Worm (Caenorhabditis elegans) whole organism, young adult: ENCODE results near the gene dod-19.

Experiments
- B0035.1 ChIP-seq: sonication (generic microtip); optimal IDR thresholded peaks from 2 replicates; lab custom pipeline; 2016; ENCODE audit warnings: missing genetic modification characterization, mild to moderate bottlenecking, missing compliant biosample characterization, missing genotype, missing genetic modification reagents
- C06A6.2 ChIP-seq: fragments of 200-800 bp; sonication (Bioruptor generic); conservative IDR thresholded peaks from 2 replicates; pipeline ENCODE4 v1.3.6; 2022; ENCODE audit warnings: missing genetic modification characterization, missing compliant biosample characterization
- C17E4.6 ChIP-seq: fragments of 200-800 bp; sonication (Bioruptor generic); IDR thresholded peaks from 2 replicates; pipeline ENCODE4 v1.3.6; 2022; ENCODE audit warnings: missing genetic modification reagents, missing genetic modification characterization, missing compliant biosample characterization
- D2030.7 ChIP-seq: fragments of 200-800 bp; sonication (Bioruptor generic); IDR thresholded peaks from 2 replicates; pipeline ENCODE4 v1.3.6; 2022; ENCODE audit warnings: missing genetic modification reagents, missing genetic modification characterization, missing compliant biosample characterization
- F10E7.11 ChIP-seq: sonication (generic microtip); optimal IDR thresholded peaks from 2 replicates; lab custom pipeline; 2017; ENCODE audit warnings: mild to moderate bottlenecking, missing genetic modification characterization, moderate library complexity, missing compliant biosample characterization
- F23B12.7 ChIP-seq: sonication (generic microtip); optimal IDR thresholded peaks from 2 replicates; lab custom pipeline; 2017; ENCODE audit warnings: missing genetic modification characterization, mild to moderate bottlenecking, missing compliant biosample characterization, antibody characterized with exemption, moderate library complexity; ENCODE audit not compliant: insufficient read depth
- F33H1.4 ChIP-seq: fragments of 200-800 bp; sonication (Bioruptor generic); IDR thresholded peaks from 2 replicates; pipeline ENCODE4 v1.3.6; 2022; ENCODE audit warnings: missing genetic modification reagents, missing genetic modification characterization, missing compliant biosample characterization
- F52B5.7 ChIP-seq: sonication (generic microtip); optimal IDR thresholded peaks from 2 replicates; lab custom pipeline; 2016; ENCODE audit warnings: mild to moderate bottlenecking, missing genetic modification characterization, missing compliant biosample characterization
- K11D2.4 ChIP-seq: fragments of 200-800 bp; sonication (Bioruptor generic); IDR thresholded peaks from 2 replicates; pipeline ENCODE4 v1.3.6; 2022; ENCODE audit warnings: missing genetic modification reagents, missing genetic modification characterization, missing compliant biosample characterization
- Y53F4B.3 ChIP-seq: fragments of 200-800 bp; sonication (Bioruptor generic); IDR thresholded peaks from 2 replicates; pipeline ENCODE4 v1.3.6; 2022; ENCODE audit warnings: missing genetic modification reagents, missing genetic modification characterization, missing compliant biosample characterization
- akir-1 ChIP-seq: fragments of 200-800 bp; sonication (Bioruptor generic); optimal IDR thresholded peaks from 2 replicates; lab custom pipeline; 2018; ENCODE audit warnings: mild to moderate bottlenecking, missing genetic modification characterization, moderate library complexity, missing compliant biosample characterization
- ama-1 ChIP-seq, 3 experiments: fragments of 150-350 bp in 1 of 3; sonication (generic microtip) in 2 of 3; optimal IDR thresholded peaks; 2 replicates each; lab custom pipeline; 2014 to 2018; ENCODE audit warnings: missing biosample characterization in 2 of 3, missing genetic modification characterization in 2 of 3, missing genetic modification reagents in 2 of 3
- aptf-2 ChIP-seq: fragments of 200-800 bp; sonication (Bioruptor generic); conservative IDR thresholded peaks from 2 replicates; pipeline ENCODE4 v1.3.6; 2022; ENCODE audit warnings: missing genetic modification reagents, missing genetic modification characterization, missing compliant biosample characterization
- atf-7 ChIP-seq: sonication (generic microtip); optimal IDR thresholded peaks from 2 replicates; lab custom pipeline; 2017; ENCODE audit warnings: mild to moderate bottlenecking, missing genetic modification characterization, missing compliant biosample characterization
- attf-3 ChIP-seq: fragments of 200-800 bp; sonication (Bioruptor generic); conservative IDR thresholded peaks from 2 replicates; pipeline ENCODE4 v1.3.6; 2022; ENCODE audit warnings: missing genetic modification reagents, missing genetic modification characterization, missing compliant biosample characterization
- attf-6 ChIP-seq: fragments of 200-800 bp; sonication (Bioruptor generic); IDR thresholded peaks from 2 replicates; pipeline ENCODE4 v1.3.6; 2022; ENCODE audit warnings: missing genetic modification reagents, missing genetic modification characterization, missing compliant biosample characterization
- bed-2 ChIP-seq: fragments of 200-800 bp; sonication (Bioruptor generic); IDR thresholded peaks from 2 replicates; pipeline ENCODE4 v1.3.6; 2022; ENCODE audit warnings: missing genetic modification reagents, missing genetic modification characterization, missing compliant biosample characterization
- ccch-3 ChIP-seq: fragments of 200-800 bp; sonication (Bioruptor generic); optimal IDR thresholded peaks from 2 replicates; lab custom pipeline; 2018; ENCODE audit warnings: mild to moderate bottlenecking, missing genetic modification characterization, missing compliant biosample characterization
- ceh-27 ChIP-seq: fragments of 200-800 bp; sonication (Bioruptor generic); optimal IDR thresholded peaks from 2 replicates; lab custom pipeline; 2018; ENCODE audit warnings: mild to moderate bottlenecking, missing genetic modification characterization, moderate library complexity, missing compliant biosample characterization
- ceh-40 ChIP-seq: fragments of 200-800 bp; sonication (Bioruptor generic); IDR thresholded peaks from 2 replicates; pipeline ENCODE4 v1.3.6; 2022; ENCODE audit warnings: missing genetic modification characterization, missing compliant biosample characterization
- dpff-1 ChIP-seq: sonication (generic microtip); optimal IDR thresholded peaks from 2 replicates; lab custom pipeline; 2017; ENCODE audit warnings: mild to moderate bottlenecking, missing genetic modification characterization, missing compliant biosample characterization
- ets-4 ChIP-seq: fragments of 200-800 bp; sonication (Bioruptor generic); optimal IDR thresholded peaks from 2 replicates; lab custom pipeline; 2018; ENCODE audit warnings: mild to moderate bottlenecking, missing genetic modification characterization, missing compliant biosample characterization
- hlh-12 ChIP-seq: sonication (generic microtip); optimal IDR thresholded peaks from 2 replicates; lab custom pipeline; 2016; ENCODE audit warnings: missing genetic modification characterization, missing compliant biosample characterization
- hmg-20 ChIP-seq: fragments of 200-800 bp; sonication (Bioruptor generic); IDR thresholded peaks from 2 replicates; pipeline ENCODE4 v1.3.6; 2022; ENCODE audit warnings: missing genetic modification reagents, missing genetic modification characterization, missing compliant biosample characterization
- hsf-1 ChIP-seq: fragments of 200-800 bp; sonication (Bioruptor generic); IDR thresholded peaks from 2 replicates; pipeline ENCODE4 v1.3.6; 2022; ENCODE audit warnings: missing genetic modification reagents, missing genetic modification characterization, missing compliant biosample characterization
- lin-40 ChIP-seq: sonication (generic microtip); optimal IDR thresholded peaks from 2 replicates; lab custom pipeline; 2016; ENCODE audit warnings: missing genetic modification characterization, mild to moderate bottlenecking, missing compliant biosample characterization, missing genotype, missing genetic modification reagents
- lir-1 ChIP-seq: fragments of 200-800 bp; sonication (Bioruptor generic); conservative IDR thresholded peaks from 2 replicates; pipeline ENCODE4 v1.3.6; 2022; ENCODE audit warnings: missing genetic modification reagents, missing genetic modification characterization, missing compliant biosample characterization
- madf-10 ChIP-seq: sonication (generic microtip); optimal IDR thresholded peaks from 2 replicates; lab custom pipeline; 2016; ENCODE audit warnings: mild to moderate bottlenecking, missing genetic modification characterization, missing compliant biosample characterization
- madf-8 ChIP-seq: fragments of 200-800 bp; sonication (Bioruptor generic); conservative IDR thresholded peaks from 2 replicates; pipeline ENCODE4 v1.3.6; 2022; ENCODE audit warnings: missing genetic modification reagents, missing genetic modification characterization, missing compliant biosample characterization
- mes-4 ChIP-seq: sonication (generic microtip); optimal IDR thresholded peaks from 2 replicates; lab custom pipeline; 2016; ENCODE audit warnings: missing genotype, missing genetic modification characterization, missing compliant biosample characterization
- nfya-1 ChIP-seq: sonication (generic microtip); optimal IDR thresholded peaks from 2 replicates; lab custom pipeline; 2017; ENCODE audit warnings: antibody characterized with exemption, missing compliant biosample characterization, missing genetic modification characterization, borderline replicate concordance; ENCODE audit not compliant: insufficient read depth
- nfya-2 ChIP-seq: fragments of 200-800 bp; sonication (Bioruptor generic); IDR thresholded peaks from 2 replicates; pipeline ENCODE4 v1.3.6; 2022; ENCODE audit warnings: missing genetic modification reagents, missing genetic modification characterization, missing compliant biosample characterization
- nfyb-1 ChIP-seq: fragments of 200-800 bp; sonication (Bioruptor generic); IDR thresholded peaks from 2 replicates; pipeline ENCODE4 v1.3.6; 2022; ENCODE audit warnings: missing genetic modification reagents, missing genetic modification characterization, missing compliant biosample characterization
- sdz-38 ChIP-seq: sonication (generic microtip); optimal IDR thresholded peaks from 2 replicates; lab custom pipeline; 2016; ENCODE audit warnings: missing genotype, missing genetic modification characterization, missing compliant biosample characterization
- snpc-1.3 ChIP-seq: sonication (generic microtip); optimal IDR thresholded peaks from 2 replicates; lab custom pipeline; 2017; ENCODE audit warnings: missing genetic modification characterization, mild to moderate bottlenecking, missing compliant biosample characterization, antibody characterized with exemption, moderate library complexity, missing genotype, missing genetic modification reagents; ENCODE audit not compliant: insufficient read depth
- snpc-3.4 ChIP-seq: sonication (generic microtip); optimal IDR thresholded peaks from 2 replicates; lab custom pipeline; 2017; ENCODE audit warnings: missing genetic modification characterization, mild to moderate bottlenecking, missing compliant biosample characterization, antibody characterized with exemption, moderate library complexity, missing genotype, missing genetic modification reagents
- sptf-2 ChIP-seq: fragments of 200-800 bp; sonication (Bioruptor generic); optimal IDR thresholded peaks from 2 replicates; lab custom pipeline; 2018; ENCODE audit warnings: mild to moderate bottlenecking, missing genetic modification characterization, missing compliant biosample characterization
- tbp1 ChIP-seq: fragments of 200-800 bp; sonication (Bioruptor generic); optimal IDR thresholded peaks from 2 replicates; lab custom pipeline; 2018; ENCODE audit warnings: mild to moderate bottlenecking, missing genetic modification characterization, missing compliant biosample characterization
- unc-130 ChIP-seq: sonication (generic microtip); optimal IDR thresholded peaks from 2 replicates; lab custom pipeline; 2016; ENCODE audit warnings: missing genetic modification reagents, missing genetic modification characterization, missing compliant biosample characterization
- unc-62 ChIP-seq: fragments of 150-350 bp; optimal IDR thresholded peaks from 2 replicates; lab custom pipeline; 2014; ENCODE audit warnings: missing biosample characterization, missing genetic modification reagents, missing genetic modification characterization
- xnd-1 ChIP-seq: sonication (generic microtip); optimal IDR thresholded peaks from 2 replicates; lab custom pipeline; 2016; ENCODE audit warnings: missing genotype, missing genetic modification reagents, missing genetic modification characterization, missing compliant biosample characterization
- ztf-18 ChIP-seq: sonication (generic microtip); optimal IDR thresholded peaks from 2 replicates; lab custom pipeline; 2016; ENCODE audit warnings: missing genotype, mild to moderate bottlenecking, missing genetic modification characterization, missing compliant biosample characterization
- ztf-6 ChIP-seq: fragments of 200-800 bp; sonication (Bioruptor generic); IDR thresholded peaks from 2 replicates; pipeline ENCODE4 v1.3.6; 2022; ENCODE audit warnings: missing genetic modification reagents, missing genetic modification characterization, missing compliant biosample characterization

Gene dod-19

DNA sequence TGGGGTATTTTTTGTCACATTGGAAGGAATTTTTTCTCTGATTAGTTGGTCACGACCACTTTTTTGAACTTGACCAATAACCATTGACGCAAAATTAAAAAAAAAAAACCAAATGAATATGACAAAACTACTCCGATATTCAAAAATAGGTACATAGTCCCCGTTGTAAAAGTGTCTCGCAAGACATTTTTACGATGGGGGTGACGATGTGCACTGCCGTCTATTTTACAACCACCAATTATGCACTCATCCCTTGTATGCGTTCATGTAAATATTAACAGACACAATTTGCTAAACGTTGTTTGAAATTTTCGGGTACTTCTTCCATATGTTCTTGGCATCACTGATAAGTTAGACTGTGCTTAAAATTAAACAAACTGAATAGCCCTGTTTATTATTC is 14.8 kb downstream of the dod-19 start, which contains the start of gene scl-27:
scl-27 (plus strand) TSS at position 301 of the 400 bp plus-strand sequence.
- TF ChIP-seq unc-62 (GFP tag; lab: Kevin White, UChicago) (no peak), F52B5.7 (tag; lab: Kevin White, UChicago) (no peak), ccch-3 (no peak), hmg-20 (GFP tag; lab: Robert Waterston, UW) (no peak), F10E7.11 (tag; lab: Kevin White, UChicago) (no peak), akir-1 (GFP tag; lab: Kevin White, UChicago) (no peak), hlh-12 (tag; lab: Kevin White, UChicago) (no peak), hsf-1 (no peak), K11D2.4 (GFP tag; lab: Robert Waterston, UW) (no peak), nfya-1 (tag; lab: Kevin White, UChicago) (no peak), madf-8 (no peak), snpc-3.4 (tag; lab: Kevin White, UChicago) (no peak), lir-1 (GFP tag; lab: Robert Waterston, UW) (no peak), xnd-1 (tag; lab: Kevin White, UChicago) (no peak), ceh-27 (GFP tag; lab: Kevin White, UChicago) (no peak), Y53F4B.3 (GFP tag; lab: Robert Waterston, UW) (no peak), ztf-18 (tag; lab: Kevin White, UChicago) (no peak), F23B12.7 (no peak)

DNA sequence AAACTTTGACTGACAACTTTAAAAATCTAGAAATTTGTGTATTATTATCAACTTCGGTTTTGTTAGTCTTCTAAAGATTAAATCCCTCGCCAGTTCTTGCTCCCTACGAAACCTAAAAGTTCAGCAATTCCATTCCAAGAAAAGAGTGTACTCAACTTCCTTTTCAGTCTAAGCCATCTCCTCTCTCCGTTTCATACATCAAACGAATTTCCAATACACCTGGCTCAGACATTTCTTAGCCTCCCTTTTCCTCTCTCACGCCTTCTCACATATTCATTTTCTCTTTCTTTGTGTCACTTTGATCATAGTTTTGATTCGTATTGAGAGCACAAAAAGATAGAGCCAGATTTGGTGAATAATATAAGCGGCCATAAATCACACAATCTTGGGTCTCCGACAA is 18.2 kb downstream of the dod-19 start, which contains the start of gene nhr-253:
nhr-253 (plus strand) TSS at position 285 of the 400 bp plus-strand sequence.
- TF ChIP-seq lir-1 (GFP tag; lab: Robert Waterston, UW) (no peak), sptf-2 (GFP tag; lab: Kevin White, UChicago) (no peak), atf-7 (no peak), sdz-38 (tag; lab: Kevin White, UChicago) (no peak), C17E4.6 (no peak), unc-130 (GFP tag; lab: Kevin White, UChicago) (no peak), dpff-1 (tag; lab: Kevin White, UChicago) (no peak), madf-10 (tag; lab: Kevin White, UChicago) (no peak), D2030.7 (GFP tag; lab: Robert Waterston, UW) (no peak), F23B12.7 (no peak), ama-1 (optimal IDR thresholded peaks at IDR 0.05; lab: Kevin White, UChicago) (no peak), ama-1 (GFP tag; optimal IDR thresholded peaks at IDR 0.05; lab: Kevin White, UChicago) (no peak), F33H1.4 (GFP tag; lab: Robert Waterston, UW) (no peak), nfyb-1 (no peak), C06A6.2 (GFP tag; lab: Robert Waterston, UW) (no peak), B0035.1 (no peak), nfya-2 (GFP tag; lab: Robert Waterston, UW) (no peak), ceh-40 (no peak), lin-40 (tag; lab: Kevin White, UChicago) (no peak), aptf-2 (GFP tag; lab: Robert Waterston, UW) (no peak)

DNA sequence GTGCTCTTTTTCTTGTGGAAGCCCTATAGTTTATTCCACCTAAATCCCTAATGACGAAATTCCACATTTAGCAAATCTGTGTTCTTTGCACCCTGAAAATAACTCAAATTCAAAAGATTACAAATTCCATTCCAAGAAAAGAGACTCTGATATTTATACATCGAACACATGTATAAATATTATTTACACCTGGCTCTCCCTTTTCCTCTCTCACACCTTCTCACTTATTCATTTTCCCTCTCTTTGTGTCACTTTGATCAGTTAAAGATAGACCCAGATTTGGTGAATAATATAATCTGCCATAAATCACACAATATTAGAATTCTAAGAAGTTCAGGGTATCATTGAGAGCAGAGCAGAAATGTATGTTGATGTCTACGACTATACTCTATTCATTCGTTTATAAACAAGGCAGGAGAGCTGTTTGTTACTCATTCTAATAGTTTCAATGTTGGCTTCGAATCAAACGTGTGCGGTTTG is 22.3 kb downstream of the dod-19 start, which contains the start of gene nhr-254:
nhr-254 (plus strand) TSS at position 430 of the 480 bp plus-strand sequence.
- TF ChIP-seq attf-3 (no peak), F10E7.11 (tag; lab: Kevin White, UChicago) (no peak), bed-2 (GFP tag; lab: Robert Waterston, UW) (no peak), tbp1 (GFP tag; lab: Kevin White, UChicago) (no peak), snpc-1.3 (no peak), mes-4 (tag; lab: Kevin White, UChicago) (no peak), ztf-6 (GFP tag; lab: Robert Waterston, UW) (no peak), hsf-1 (no peak), attf-6 (GFP tag; lab: Robert Waterston, UW) (no peak), ets-4 (no peak)
